Worm (Caenorhabditis elegans) whole organism, early embryonic: ENCODE data around the gene F14D7.18.

Experiments
- F13C5.2 ChIP-seq: sonication (generic microtip); optimal IDR thresholded peaks from 2 replicates; lab custom pipeline; 2017; ENCODE audit warnings: mild to moderate bottlenecking, missing genetic modification characterization, inconsistent platforms, missing compliant biosample characterization
- aly-1 ChIP-seq: sonication (generic microtip); optimal IDR thresholded peaks from 2 replicates; lab custom pipeline; 2016; ENCODE audit warnings: missing genetic modification characterization, missing compliant biosample characterization
- ceh-36 ChIP-seq: sonication (generic microtip); optimal IDR thresholded peaks from 2 replicates; lab custom pipeline; 2016; ENCODE audit warnings: missing genetic modification characterization, inconsistent platforms, missing compliant biosample characterization
- ets-7 ChIP-seq: sonication (generic microtip); optimal IDR thresholded peaks from 2 replicates; lab custom pipeline; 2016; ENCODE audit warnings: missing genotype, missing genetic modification characterization, missing compliant biosample characterization
- flt-1 ChIP-seq: fragments of 200-800 bp; sonication (Bioruptor generic); IDR thresholded peaks from 2 replicates; pipeline ENCODE4 v1.3.6; 2022; ENCODE audit warnings: missing genetic modification characterization, missing compliant biosample characterization
- hmg-4 ChIP-seq: fragments of 200-800 bp; sonication (Bioruptor generic); optimal IDR thresholded peaks from 2 replicates; lab custom pipeline; 2018; ENCODE audit warnings: mild to moderate bottlenecking, missing genetic modification characterization, missing compliant biosample characterization
- pes-1 ChIP-seq: fragments of 200-800 bp; sonication (Bioruptor generic); IDR thresholded peaks from 2 replicates; pipeline ENCODE4 v1.3.6; 2022; ENCODE audit warnings: missing genetic modification reagents, missing genetic modification characterization, missing compliant biosample characterization
- scrt-1 ChIP-seq: fragments of 200-800 bp; sonication (Bioruptor generic); IDR thresholded peaks from 2 replicates; pipeline ENCODE4 v1.3.6; 2022; ENCODE audit warnings: missing genetic modification characterization, missing compliant biosample characterization
- sea-1 ChIP-seq: fragments of 200-800 bp; sonication (Bioruptor generic); conservative IDR thresholded peaks from 2 replicates; pipeline ENCODE4 v1.3.6; 2022; ENCODE audit warnings: missing genetic modification characterization, missing compliant biosample characterization
- tbx-11 ChIP-seq: fragments of 200-800 bp; sonication (Bioruptor generic); IDR thresholded peaks from 2 replicates; pipeline ENCODE4 v1.3.6; 2022; ENCODE audit warnings: missing genetic modification characterization, missing compliant biosample characterization

Gene F14D7.18

ce11 chrV:14240694-14241201 is 49.8 kb downstream of the F14D7.18 start, which contains the start of gene K02E11.10:
K02E11.10 (minus strand) TSS chrV:14241151.
- TF ChIP-seq tbx-11 (no peak), aly-1 (tag; lab: Kevin White, UChicago) (no peak), flt-1 (GFP tag; lab: Robert Waterston, UW) (no peak), sea-1 (GFP tag; lab: Robert Waterston, UW) (no peak), hmg-4 (no peak), scrt-1 (GFP tag; lab: Robert Waterston, UW) (no peak), ceh-36 (tag; lab: Kevin White, UChicago) (no peak), F13C5.2 (tag; lab: Kevin White, UChicago) (no peak), ets-7 (tag; lab: Kevin White, UChicago) (no peak), pes-1 (no peak)
